Worm (Caenorhabditis elegans): ENCODE measurements around the gene F39B3.7.
A peak's percentile ranks its signal among the peaks of the same experiment; 100 is the strongest.
"Not testable (repeated sequence)": the region's sequence is repeated elsewhere in the genome, so short reads cannot be mapped to it uniquely, and the experiment has no call there.

Gene F39B3.7

ce11 chrX:17548539-17548938 lies 18.7 kb downstream of the F39B3.7 start, which contains the start of gene hlh-29:
Gene hlh-29 (minus strand): TSS chrX:17548639.
- not testable (repeated sequence) for TF ChIP-seq dao-5, him-1, W03F9.2 (tag; optimal IDR thresholded peaks at IDR 0.05)

- no peak for TF ChIP-seq dao-5 (tag; optimal IDR thresholded peaks at IDR 0.05)
- TF ChIP-seq him-1 (tag; optimal IDR thresholded peaks at IDR 0.05) = peak; percentile 22
- no peak for TF ChIP-seq W03F9.2 (tag; optimal IDR thresholded peaks at IDR 0.05)
Measured at ce11 chrX:17545498-17545897, 21.8 kb downstream of the F39B3.7 start.

- TF ChIP-seq him-1 (tag; optimal IDR thresholded peaks at IDR 0.05) = peak; percentile 91
- TF ChIP-seq W03F9.2 (tag; optimal IDR thresholded peaks at IDR 0.05) = peak; percentile 68
- no peak for TF ChIP-seq dao-5 (tag; optimal IDR thresholded peaks at IDR 0.05)
Measured at ce11 chrX:17544349-17544936, 22.8 kb downstream of the F39B3.7 start.

ce11 chrX:17539968-17540367 lies 27.3 kb downstream of the F39B3.7 start:
- no peak for TF ChIP-seq him-1 (tag; optimal IDR thresholded peaks at IDR 0.05)
- no peak for TF ChIP-seq dao-5 (tag; optimal IDR thresholded peaks at IDR 0.05)
- TF ChIP-seq W03F9.2 (tag; optimal IDR thresholded peaks at IDR 0.05) = no peak

- TF ChIP-seq him-1 (tag; optimal IDR thresholded peaks at IDR 0.05) (no peak), W03F9.2 (tag; optimal IDR thresholded peaks at IDR 0.05) (no peak), dao-5 (tag; optimal IDR thresholded peaks at IDR 0.05) (no peak)
Measured at ce11 chrX:17537568-17537967, 29.7 kb downstream of the F39B3.7 start.

- no peak for TF ChIP-seq him-1 (tag; optimal IDR thresholded peaks at IDR 0.05)
- no peak for TF ChIP-seq dao-5 (tag; optimal IDR thresholded peaks at IDR 0.05)
- TF ChIP-seq W03F9.2 (tag; optimal IDR thresholded peaks at IDR 0.05) = no peak
Measured at ce11 chrX:17534877-17535276, 32.4 kb downstream of the F39B3.7 start.

- no peak for TF ChIP-seq W03F9.2 (tag; optimal IDR thresholded peaks at IDR 0.05)
- TF ChIP-seq him-1 (tag; optimal IDR thresholded peaks at IDR 0.05) = no peak
- no peak for TF ChIP-seq dao-5 (tag; optimal IDR thresholded peaks at IDR 0.05)
Measured at ce11 chrX:17534014-17534465, 33.2 kb downstream of the F39B3.7 start, which contains the start of gene F31A3.3. Gene F31A3.3 (minus strand): TSS chrX:17534064.

ce11 chrX:17528068-17528467 lies 39.2 kb downstream of the F39B3.7 start, which contains the start of gene sup-10:
Gene sup-10 (plus strand): TSS chrX:17528344.
- no peak for TF ChIP-seq W03F9.2 (tag; optimal IDR thresholded peaks at IDR 0.05)
- TF ChIP-seq dao-5 (tag; optimal IDR thresholded peaks at IDR 0.05) = no peak
- no peak for TF ChIP-seq him-1 (tag; optimal IDR thresholded peaks at IDR 0.05)

- no peak for TF ChIP-seq dao-5 (tag; optimal IDR thresholded peaks at IDR 0.05)
- no peak for TF ChIP-seq W03F9.2 (tag; optimal IDR thresholded peaks at IDR 0.05)
- no peak for TF ChIP-seq him-1 (tag; optimal IDR thresholded peaks at IDR 0.05)
Measured at ce11 chrX:17527377-17527776, 39.9 kb downstream of the F39B3.7 start.

ce11 chrX:17521425-17521824 lies 45.9 kb downstream of the F39B3.7 start:
- TF ChIP-seq him-1 (tag; optimal IDR thresholded peaks at IDR 0.05) = no peak
- TF ChIP-seq W03F9.2 (tag; optimal IDR thresholded peaks at IDR 0.05) = no peak
- no peak for TF ChIP-seq dao-5 (tag; optimal IDR thresholded peaks at IDR 0.05)

ce11 chrX:17519476-17519875 lies 47.8 kb downstream of the F39B3.7 start:
- no peak for TF ChIP-seq W03F9.2 (tag; optimal IDR thresholded peaks at IDR 0.05)
- no peak for TF ChIP-seq dao-5 (tag; optimal IDR thresholded peaks at IDR 0.05)
- peak; percentile 30 for TF ChIP-seq him-1 (tag; optimal IDR thresholded peaks at IDR 0.05)

- no peak for TF ChIP-seq W03F9.2 (tag; optimal IDR thresholded peaks at IDR 0.05)
- no peak for TF ChIP-seq dao-5 (tag; optimal IDR thresholded peaks at IDR 0.05)
- no peak for TF ChIP-seq him-1 (tag; optimal IDR thresholded peaks at IDR 0.05)
Measured at ce11 chrX:17518293-17518692, 49.0 kb downstream of the F39B3.7 start.

- TF ChIP-seq dao-5 (tag; optimal IDR thresholded peaks at IDR 0.05) = no peak
- no peak for TF ChIP-seq W03F9.2 (tag; optimal IDR thresholded peaks at IDR 0.05)
- no peak for TF ChIP-seq him-1 (tag; optimal IDR thresholded peaks at IDR 0.05)
Measured at ce11 chrX:17517872-17518271, 49.4 kb downstream of the F39B3.7 start.

- TF ChIP-seq W03F9.2 (tag; optimal IDR thresholded peaks at IDR 0.05) (no peak), him-1 (tag; optimal IDR thresholded peaks at IDR 0.05) (no peak), dao-5 (tag; optimal IDR thresholded peaks at IDR 0.05) (no peak)
Measured at ce11 chrX:17516941-17517340, 50.3 kb downstream of the F39B3.7 start.
